Worm (Caenorhabditis elegans) whole organism, L2 larva: ENCODE results near the gene F56C3.10.

Experiments used
- blmp-1 ChIP-seq: sonication (generic microtip); optimal IDR thresholded peaks from 2 replicates; lab custom pipeline; 2017; ENCODE audit warnings: missing genetic modification characterization, mild to moderate bottlenecking, missing compliant biosample characterization, antibody characterized with exemption, moderate library complexity; ENCODE audit not compliant: insufficient read depth
- lin-13 ChIP-seq: fragments of 150-350 bp; optimal IDR thresholded peaks from 2 replicates; lab custom pipeline; 2014; ENCODE audit warnings: missing biosample characterization, missing genetic modification reagents, missing genetic modification characterization
- nhr-237 ChIP-seq: fragments of 150-350 bp; optimal IDR thresholded peaks from 2 replicates; lab custom pipeline; 2014; ENCODE audit warnings: missing biosample characterization, missing genetic modification characterization

DNA sequence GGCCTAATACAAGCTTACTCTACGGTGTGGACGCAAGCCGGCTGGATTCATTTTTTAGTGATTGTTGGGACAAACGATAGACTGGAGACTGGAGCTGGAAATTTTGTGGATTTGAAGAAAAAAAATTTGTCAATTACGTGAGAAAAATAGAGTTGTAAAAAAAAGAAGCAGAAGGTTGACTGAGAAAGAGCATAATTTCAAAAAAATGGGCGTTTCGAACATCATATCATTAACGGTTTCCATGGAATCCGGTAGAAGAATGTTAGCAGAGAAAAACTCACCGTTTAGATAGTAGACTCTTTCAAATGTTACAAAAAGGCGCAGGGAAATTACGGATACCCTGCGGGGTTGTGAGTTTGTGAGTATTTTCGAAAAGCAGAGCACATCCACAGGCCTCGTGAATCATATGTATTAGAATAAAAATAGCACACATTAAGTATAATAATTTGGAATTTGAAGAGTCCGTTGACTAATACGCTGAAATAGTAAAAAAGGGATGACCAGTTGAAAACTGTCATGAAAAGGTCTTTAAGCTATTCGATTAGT is 10.7 kb downstream of the F56C3.10 start, which contains the start of gene F56C3.7:
- TF ChIP-seq lin-13 (GFP tag; lab: Kevin White, UChicago), result no peak
- TF ChIP-seq nhr-237 (tag; lab: Kevin White, UChicago), result no peak
- TF ChIP-seq blmp-1 (tag; lab: Kevin White, UChicago), result no peak
